Worm (Caenorhabditis elegans) whole organism, mixed stage, embryonic: Measurements from ENCODE around the gene Y39E4B.6.

Source experiments
- ceh-39 ChIP-seq: fragments of 150-350 bp; optimal IDR thresholded peaks from 2 replicates; lab custom pipeline; 2014; ENCODE audit warnings: missing biosample characterization, missing genetic modification characterization
- elt-1 ChIP-seq: sonication (generic microtip); optimal IDR thresholded peaks from 2 replicates; lab custom pipeline; 2017; ENCODE audit warnings: missing genetic modification characterization, mild to moderate bottlenecking, missing compliant biosample characterization, antibody characterized with exemption, moderate library complexity, borderline replicate concordance; ENCODE audit not compliant: insufficient read depth
- lin-32 ChIP-seq: fragments of 200-800 bp; sonication (Bioruptor generic); optimal IDR thresholded peaks from 2 replicates; lab custom pipeline; 2018; ENCODE audit warnings: mild to moderate bottlenecking, missing genetic modification characterization, missing compliant biosample characterization
- mep-1 ChIP-seq: fragments of 150-350 bp; optimal IDR thresholded peaks from 2 replicates; lab custom pipeline; 2017; ENCODE audit warnings: missing biosample characterization, missing genetic modification reagents, missing genetic modification characterization, inconsistent platforms

- TF ChIP-seq lin-32 (GFP tag; lab: Kevin White, UChicago): no peak
- no peak for TF ChIP-seq mep-1 (tag; lab: Kevin White, UChicago)
- TF ChIP-seq ceh-39 (tag; lab: Kevin White, UChicago): no peak
- no peak for TF ChIP-seq elt-1
These were observed 49.0 kb downstream of the Y39E4B.6 start, which contains the start of gene zig-8 for ce11 chrIII:13119520-13119919.
